Fruit fly (Drosophila melanogaster) whole organism, embryonic: Measurements from ENCODE around the gene lwr.

Experiments
- Atf3 ChIP-seq: fragments of 200-800 bp; sonication (Bioruptor generic); optimal IDR thresholded peaks from 3 replicates; lab custom pipeline; 2016; ENCODE audit warnings: missing biosample characterization, missing genetic modification characterization
- CG1024 ChIP-seq: fragments of 200-800 bp; sonication (Bioruptor generic); IDR thresholded peaks from 2 replicates; pipeline ENCODE4 v1.3.6; 2022; ENCODE audit warnings: missing biosample characterization, missing genetic modification characterization
- CG10462 ChIP-seq: fragments of 200-800 bp; sonication (Bioruptor generic); optimal IDR thresholded peaks from 2 replicates; lab custom pipeline; 2016; ENCODE audit warnings: missing biosample characterization, missing genetic modification characterization
- CG13424 ChIP-seq: fragments of 200-800 bp; sonication (Bioruptor generic); optimal IDR thresholded peaks from 2 replicates; lab custom pipeline; 2019; ENCODE audit warnings: missing biosample characterization, mild to moderate bottlenecking, missing genetic modification characterization, moderate library complexity
- CG1603 ChIP-seq: fragments of 200-800 bp; sonication (Bioruptor generic); optimal IDR thresholded peaks from 2 replicates; lab custom pipeline; 2019; ENCODE audit warnings: missing biosample characterization, mild to moderate bottlenecking, missing genetic modification characterization, moderate library complexity
- CG16813 ChIP-seq: fragments of 200-800 bp; sonication (Bioruptor generic); IDR thresholded peaks from 3 replicates; pipeline ENCODE4 v1.3.6; 2022; ENCODE audit warnings: missing biosample characterization, missing genetic modification characterization; ENCODE audit not compliant: partially characterized antibody
- CG16815 ChIP-seq: fragments of 200-800 bp; sonication (Bioruptor generic); optimal IDR thresholded peaks from 3 replicates; lab custom pipeline; 2017; ENCODE audit warnings: missing biosample characterization, mild to moderate bottlenecking, missing genetic modification characterization
- CG2116 ChIP-seq: fragments of 200-800 bp; sonication (Bioruptor generic); optimal IDR thresholded peaks from 3 replicates; lab custom pipeline; 2018; ENCODE audit warnings: missing biosample characterization, mild to moderate bottlenecking, missing genetic modification characterization
- CG2199 ChIP-seq: fragments of 200-800 bp; sonication (Bioruptor generic); IDR thresholded peaks from 3 replicates; pipeline ENCODE4 v1.3.6; 2022; ENCODE audit warnings: missing biosample characterization, missing genetic modification characterization
- CG2202 ChIP-seq: fragments of 200-800 bp; sonication (Bioruptor generic); optimal IDR thresholded peaks from 2 replicates; lab custom pipeline; 2018; ENCODE audit warnings: missing biosample characterization, mild to moderate bottlenecking, missing genetic modification characterization
- CG32532 ChIP-seq: fragments of 200-800 bp; sonication (Bioruptor generic); IDR thresholded peaks from 2 replicates; pipeline ENCODE4 v1.3.6; 2022; ENCODE audit warnings: missing biosample characterization, missing genetic modification characterization
- CG33213 ChIP-seq: fragments of 200-800 bp; sonication (Bioruptor generic); optimal IDR thresholded peaks from 3 replicates; lab custom pipeline; 2016; ENCODE audit warnings: missing biosample characterization, missing genetic modification characterization
- CG34224 ChIP-seq: fragments of 200-800 bp; sonication (Bioruptor generic); IDR thresholded peaks from 3 replicates; pipeline ENCODE4 v1.3.6; 2022; ENCODE audit warnings: missing biosample characterization, missing genetic modification characterization; ENCODE audit not compliant: partially characterized antibody
- CG34376 ChIP-seq: fragments of 200-800 bp; sonication (Bioruptor generic); optimal IDR thresholded peaks from 2 replicates; lab custom pipeline; 2018; ENCODE audit warnings: missing biosample characterization, mild to moderate bottlenecking, missing genetic modification characterization
- CG4424 ChIP-seq: fragments of 200-800 bp; sonication (Bioruptor generic); optimal IDR thresholded peaks from 3 replicates; lab custom pipeline; 2016; ENCODE audit warnings: missing biosample characterization, missing genetic modification characterization
- CG6854 ChIP-seq: fragments of 200-800 bp; sonication (Bioruptor generic); optimal IDR thresholded peaks from 3 replicates; lab custom pipeline; 2017; ENCODE audit warnings: missing biosample characterization, mild to moderate bottlenecking, missing genetic modification characterization
- CG7372 ChIP-seq: fragments of 200-800 bp; sonication (Bioruptor generic); IDR thresholded peaks from 2 replicates; pipeline ENCODE4 v1.3.6; 2022; ENCODE audit warnings: missing biosample characterization, missing genetic modification characterization
- CG9932 ChIP-seq: fragments of 200-800 bp; sonication (Bioruptor generic); IDR thresholded peaks from 2 replicates; pipeline ENCODE4 v1.3.6; 2022; ENCODE audit warnings: missing biosample characterization, missing genetic modification characterization
- D19B ChIP-seq: fragments of 200-800 bp; sonication (Bioruptor generic); optimal IDR thresholded peaks from 2 replicates; lab custom pipeline; 2017; ENCODE audit warnings: missing biosample characterization, mild to moderate bottlenecking, missing genetic modification characterization
- Dip3 ChIP-seq: fragments of 200-800 bp; sonication (Bioruptor generic); optimal IDR thresholded peaks from 3 replicates; lab custom pipeline; 2016; ENCODE audit warnings: missing biosample characterization, missing genetic modification characterization
- Doc3 ChIP-seq: fragments of 200-800 bp; sonication (Bioruptor generic); IDR thresholded peaks from 3 replicates; pipeline ENCODE4 v1.3.6; 2022; ENCODE audit warnings: missing biosample characterization, missing genetic modification characterization; ENCODE audit not compliant: partially characterized antibody
- Ets65A ChIP-seq: fragments of 200-800 bp; sonication (Bioruptor generic); peaks from one replicate; lab custom pipeline; 2016; ENCODE audit warnings: missing biosample characterization, missing genetic modification characterization
- Fer2 ChIP-seq: fragments of 200-800 bp; sonication (Bioruptor generic); optimal IDR thresholded peaks from 2 replicates; lab custom pipeline; 2018; ENCODE audit warnings: missing biosample characterization, mild to moderate bottlenecking, missing genetic modification characterization, moderate library complexity
- Gug ChIP-seq: fragments of 200-800 bp; sonication (Bioruptor generic); IDR thresholded peaks from 4 replicates; pipeline ENCODE4 v1.3.6; 2022; ENCODE audit warnings: missing biosample characterization, missing genetic modification characterization
- Meics ChIP-seq: fragments of 200-800 bp; sonication (Bioruptor generic); optimal IDR thresholded peaks from 2 replicates; lab custom pipeline; 2017; ENCODE audit warnings: missing biosample characterization, mild to moderate bottlenecking, missing genetic modification characterization
- NC2β ChIP-seq: fragments of 200-800 bp; sonication (Bioruptor generic); optimal IDR thresholded peaks from 2 replicates; lab custom pipeline; 2016; ENCODE audit warnings: missing biosample characterization, missing genetic modification characterization
- Nf-YB ChIP-seq: fragments of 200-800 bp; sonication (Bioruptor generic); optimal IDR thresholded peaks from 3 replicates; lab custom pipeline; 2019; ENCODE audit warnings: missing biosample characterization, mild to moderate bottlenecking, missing genetic modification characterization, moderate library complexity
- Opbp ChIP-seq: fragments of 200-800 bp; sonication (Bioruptor generic); IDR thresholded peaks from 3 replicates; pipeline ENCODE4 v1.3.6; 2022; ENCODE audit warnings: missing biosample characterization, missing genetic modification characterization; ENCODE audit not compliant: partially characterized antibody
- Spps ChIP-seq: fragments of 200-800 bp; sonication (Bioruptor generic); optimal IDR thresholded peaks from 2 replicates; lab custom pipeline; 2018; ENCODE audit warnings: missing biosample characterization, mild to moderate bottlenecking, missing genetic modification characterization
- Sry-δ ChIP-seq: fragments of 200-800 bp; sonication (Bioruptor generic); optimal IDR thresholded peaks from 2 replicates; lab custom pipeline; 2016; ENCODE audit warnings: missing biosample characterization, missing genetic modification characterization
- ato ChIP-seq: fragments of 200-800 bp; sonication (Bioruptor generic); IDR thresholded peaks from 2 replicates; pipeline ENCODE4 v1.3.6; 2022; ENCODE audit warnings: missing biosample characterization, missing genetic modification characterization; ENCODE audit not compliant: partially characterized antibody
- cg ChIP-seq: fragments of 200-800 bp; sonication (Bioruptor generic); optimal IDR thresholded peaks from 3 replicates; lab custom pipeline; 2019; ENCODE audit warnings: missing biosample characterization, mild to moderate bottlenecking, missing genetic modification characterization, moderate library complexity
- ci ChIP-seq: fragments of 200-800 bp; sonication (Bioruptor generic); IDR thresholded peaks from 3 replicates; pipeline ENCODE4 v1.3.6; 2022; ENCODE audit warnings: missing biosample characterization, missing genetic modification characterization
- ems ChIP-seq: fragments of 200-800 bp; sonication (Bioruptor generic); optimal IDR thresholded peaks from 3 replicates; lab custom pipeline; 2016; ENCODE audit warnings: missing biosample characterization, missing genetic modification characterization
- fd64A ChIP-seq: fragments of 200-800 bp; sonication (Bioruptor generic); optimal IDR thresholded peaks from 3 replicates; lab custom pipeline; 2018; ENCODE audit warnings: missing biosample characterization, mild to moderate bottlenecking, missing genetic modification characterization
- gsb ChIP-seq: fragments of 200-800 bp; sonication (Bioruptor generic); IDR thresholded peaks from 2 replicates; pipeline ENCODE4 v1.3.6; 2022; ENCODE audit warnings: missing biosample characterization, missing genetic modification characterization
- hb ChIP-seq: fragments of 200-800 bp; sonication (Bioruptor generic); IDR thresholded peaks from 3 replicates; pipeline ENCODE4 v1.3.6; 2022; ENCODE audit warnings: missing biosample characterization, missing genetic modification characterization; ENCODE audit not compliant: partially characterized antibody
- insv ChIP-seq, 2 experiments: fragments of 200-800 bp; sonication (Bioruptor generic); optimal IDR thresholded peaks; 3 replicates each; lab custom pipeline; 2016 to 2018; ENCODE audit warnings: missing biosample characterization in 2 of 2, missing genetic modification characterization in 2 of 2
- jigr1 ChIP-seq: fragments of 200-800 bp; sonication (Bioruptor generic); IDR thresholded peaks from 3 replicates; pipeline ENCODE4 v1.3.6; 2022; ENCODE audit warnings: missing biosample characterization, missing genetic modification characterization
- nau ChIP-seq: fragments of 200-800 bp; sonication (Bioruptor generic); optimal IDR thresholded peaks from 3 replicates; lab custom pipeline; 2017; ENCODE audit warnings: missing biosample characterization, mild to moderate bottlenecking, missing genetic modification characterization, missing genetic modification reagents
- pum ChIP-seq: fragments of 200-800 bp; sonication (Bioruptor generic); optimal IDR thresholded peaks from 2 replicates; lab custom pipeline; 2016; ENCODE audit warnings: missing biosample characterization, missing genetic modification characterization
- run ChIP-seq: fragments of 200-800 bp; sonication (Bioruptor generic); optimal IDR thresholded peaks from 3 replicates; lab custom pipeline; 2018; ENCODE audit warnings: missing biosample characterization, mild to moderate bottlenecking, missing genetic modification characterization
- sc ChIP-seq, 3 experiments: fragments of >200 bp in 2 of 3; fragments of 200-800 bp in 1 of 3; sonication (Bioruptor generic) in 1 of 3; optimal IDR thresholded peaks; 2 replicates in 2 of 3; 3 replicates in 1 of 3; lab custom pipeline; 2017; ENCODE audit warnings: mild to moderate bottlenecking in 1 of 3, missing biosample characterization in 1 of 3, missing genetic modification characterization in 1 of 3, missing genetic modification reagents in 1 of 3
- schlank ChIP-seq: fragments of 200-800 bp; sonication (Bioruptor generic); optimal IDR thresholded peaks from 2 replicates; lab custom pipeline; 2018; ENCODE audit warnings: missing biosample characterization, mild to moderate bottlenecking, missing genetic modification characterization
- sens ChIP-seq: fragments of 200-800 bp; sonication (Bioruptor generic); peaks from one replicate; lab custom pipeline; 2016; ENCODE audit warnings: missing biosample characterization, missing genetic modification characterization
- sr ChIP-seq: fragments of 200-800 bp; sonication (Bioruptor generic); IDR thresholded peaks from 3 replicates; pipeline ENCODE4 v1.3.6; 2022; ENCODE audit warnings: missing biosample characterization, missing genetic modification characterization
- sug ChIP-seq: fragments of 200-800 bp; optimal IDR thresholded peaks from 2 replicates; lab custom pipeline; 2019; ENCODE audit warnings: missing biosample characterization, mild to moderate bottlenecking, missing genetic modification characterization, moderate library complexity
- tap ChIP-seq: fragments of 200-800 bp; optimal IDR thresholded peaks from 3 replicates; lab custom pipeline; 2019; ENCODE audit warnings: missing biosample characterization, mild to moderate bottlenecking, missing genetic modification characterization, moderate library complexity
- tio ChIP-seq: fragments of 200-800 bp; sonication (Bioruptor generic); optimal IDR thresholded peaks from 2 replicates; lab custom pipeline; 2017; ENCODE audit warnings: missing biosample characterization, missing genetic modification characterization, inconsistent platforms

The lwr gene

DNA sequence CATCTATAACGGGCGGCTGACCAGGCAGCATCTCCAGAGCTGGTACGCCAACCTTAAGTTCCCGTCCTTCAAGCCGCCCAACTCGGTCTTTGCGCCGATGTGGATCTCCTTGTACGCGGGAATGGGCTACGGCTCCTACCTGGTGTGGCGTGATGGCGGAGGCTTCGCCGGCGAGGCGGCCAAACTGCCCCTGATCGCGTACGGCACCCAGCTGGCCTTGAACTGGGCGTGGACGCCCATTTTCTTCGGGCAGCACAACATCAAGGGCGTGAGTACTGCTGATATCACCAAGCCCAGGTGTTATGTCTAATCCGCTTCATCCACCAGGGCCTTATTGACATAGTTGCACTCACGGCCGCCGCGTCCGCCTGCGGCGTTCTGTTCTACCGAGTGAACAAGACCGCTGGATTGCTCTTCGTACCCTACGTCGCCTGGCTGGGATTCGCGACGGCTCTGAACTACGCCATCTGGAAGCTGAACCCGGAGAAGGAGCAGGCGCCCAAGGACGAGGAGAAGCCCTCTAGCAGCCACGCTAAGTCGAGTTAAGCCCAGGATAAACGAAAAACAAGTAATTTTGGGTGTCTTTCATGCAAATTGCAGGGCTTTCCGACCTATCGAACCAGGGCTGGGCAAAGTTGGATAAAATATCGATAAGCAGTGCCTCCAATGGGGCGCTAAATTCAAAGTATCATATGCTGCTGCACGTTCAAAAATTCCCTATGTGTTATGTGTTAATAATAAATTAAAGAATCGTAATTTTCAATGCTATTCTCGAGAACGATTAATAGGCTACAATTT, 17.6 kb upstream of the lwr start, which contains the start of gene rempA (continued):
- TF ChIP-seq CG16815 (GFP tag; lab: Kevin White, UChicago) (no peak), fd64A (GFP tag; lab: Kevin White, UChicago) (no peak), CG33213 (GFP tag; lab: Kevin White, UChicago) (no peak), CG4424 (GFP tag; lab: Kevin White, UChicago) (no peak), ato (GFP tag; lab: Robert Waterston, UW) (peak; percentile 49), NC2β (no peak), insv (GFP tag; optimal IDR thresholded peaks at IDR 0.05; lab: Kevin White, UChicago) (no peak), Atf3 (no peak), CG6854 (GFP tag; lab: Kevin White, UChicago) (no peak), sr (GFP tag; lab: Robert Waterston, UW) (no peak), CG32532 (no peak), Ets65A (GFP tag; lab: Kevin White, UChicago) (peak; percentile 54), CG34224 (GFP tag; lab: Robert Waterston, UW) (peak; percentile 57; the same call in 2 of the 3 replicates), run (tag; lab: Kevin White, UChicago) (no peak), Spps (no peak), CG10462 (no peak), tio (GFP tag; lab: Kevin White, UChicago) (no peak), pum (GFP tag; lab: Kevin White, UChicago) (no peak), CG1603 (tag; lab: Kevin White, UChicago) (peak; percentile 20), CG16813 (GFP tag; lab: Robert Waterston, UW) (peak; percentile 59; the same call in 2 of the 3 replicates), schlank (tag; lab: Kevin White, UChicago) (no peak), Doc3 (GFP tag; lab: Robert Waterston, UW) (peak; percentile 60), Gug (GFP tag; lab: Robert Waterston, UW) (no peak), Sry-δ (GFP tag; lab: Kevin White, UChicago) (peak; percentile 58), Meics (GFP tag; lab: Kevin White, UChicago) (no peak), D19B (GFP tag; lab: Kevin White, UChicago) (no peak), sug (tag; lab: Kevin White, UChicago) (no peak), CG2199 (no peak), CG2202 (tag; lab: Kevin White, UChicago) (no peak), Fer2 (no peak), jigr1 (GFP tag; lab: Robert Waterston, UW) (no peak), CG13424 (tag; lab: Kevin White, UChicago) (no peak), CG2116 (GFP tag; lab: Kevin White, UChicago) (peak; percentile 51), Dip3 (GFP tag; lab: Kevin White, UChicago) (no peak), tap (tag; lab: Kevin White, UChicago) (no peak), sens (no peak), CG1024 (GFP tag; lab: Robert Waterston, UW) (no peak), cg (no peak), Opbp (peak; percentile 69; the same call in 2 of the 3 replicates), nau (GFP tag; lab: Kevin White, UChicago) (no peak), CG34376 (GFP tag; lab: Kevin White, UChicago) (no peak), CG9932 (GFP tag; lab: Robert Waterston, UW) (no peak), ci (GFP tag; lab: Robert Waterston, UW) (no peak), sc (optimal IDR thresholded peaks at IDR 0.05; lab: Kevin White, UChicago) (no peak), sc (GFP tag; optimal IDR thresholded peaks at IDR 0.05; lab: Kevin White, UChicago) (no peak), CG7372 (GFP tag; lab: Robert Waterston, UW) (no peak), gsb (GFP tag; lab: Robert Waterston, UW) (no peak), ems (GFP tag; lab: Kevin White, UChicago) (no peak), Nf-YB (no peak), hb (GFP tag; lab: Robert Waterston, UW) (peak; percentile 66; the same call in 1 of the 3 replicates)
